Fruit fly (Drosophila melanogaster): ENCODE results near the gene CG4080.

dm6 chr3L:9410030-9410589, 11.1 kb upstream of the CG4080 start:
- TF ChIP-seq TFAM (GFP tag; optimal IDR thresholded peaks at IDR 0.05) (no peak), C15 (GFP tag; IDR thresholded peaks at IDR 0.05) (no peak), CG5180 (GFP tag; optimal IDR thresholded peaks at IDR 0.05) (no peak)

Measured in whole organism, embryonic.